Worm (Caenorhabditis elegans) whole organism, L1 larva: Measurements from ENCODE around the gene ndg-4.

ENCODE experiments used
- C16A3.4 ChIP-seq: fragments of 150-350 bp; optimal IDR thresholded peaks from 2 replicates; lab custom pipeline; 2014; ENCODE audit warnings: missing biosample characterization, missing genetic modification characterization
- Y116A8C.19 ChIP-seq: sonication (generic microtip); optimal IDR thresholded peaks from 2 replicates; lab custom pipeline; 2016; ENCODE audit warnings: missing compliant biosample characterization, missing genetic modification characterization, borderline replicate concordance
- aha-1 ChIP-seq: fragments of 150-350 bp; optimal IDR thresholded peaks from 2 replicates; lab custom pipeline; 2014; ENCODE audit warnings: missing biosample characterization, missing genetic modification characterization
- ceh-63 ChIP-seq: fragments of 200-800 bp; sonication (Bioruptor generic); optimal IDR thresholded peaks from 2 replicates; lab custom pipeline; 2018; ENCODE audit warnings: mild to moderate bottlenecking, missing genetic modification characterization, missing compliant biosample characterization
- ceh-8 ChIP-seq: fragments of 200-800 bp; sonication (Bioruptor generic); optimal IDR thresholded peaks from 2 replicates; lab custom pipeline; 2018; ENCODE audit warnings: mild to moderate bottlenecking, missing genetic modification characterization, moderate library complexity, missing compliant biosample characterization
- ceh-82 ChIP-seq, 3 experiments: fragments of 150-350 bp in 1 of 3; sonication (generic microtip) in 2 of 3; optimal IDR thresholded peaks; 2 replicates each; lab custom pipeline; 2014 to 2017; ENCODE audit warnings: missing biosample characterization in 3 of 3, missing genetic modification characterization in 3 of 3
- ceh-90 ChIP-seq: sonication (generic microtip); optimal IDR thresholded peaks from 2 replicates; lab custom pipeline; 2016; ENCODE audit warnings: missing genetic modification characterization, missing compliant biosample characterization
- ces-1 ChIP-seq: fragments of 150-350 bp; optimal IDR thresholded peaks from 2 replicates; lab custom pipeline; 2014; ENCODE audit warnings: missing biosample characterization, missing genetic modification reagents, missing genetic modification characterization
- dpl-1 ChIP-seq, 3 experiments: fragments of 150-350 bp in 2 of 3; sonication (generic microtip) in 1 of 3; optimal IDR thresholded peaks; 2 replicates each; lab custom pipeline; 2014 to 2017; ENCODE audit warnings: missing biosample characterization in 3 of 3, missing genetic modification characterization in 3 of 3, missing genetic modification reagents in 3 of 3
- dsc-1 ChIP-seq: sonication (generic microtip); optimal IDR thresholded peaks from 2 replicates; lab custom pipeline; 2016; ENCODE audit warnings: mild to moderate bottlenecking, missing genetic modification characterization, missing compliant biosample characterization
- egl-13 ChIP-seq: sonication (generic microtip); optimal IDR thresholded peaks from 2 replicates; lab custom pipeline; 2016; ENCODE audit warnings: missing genotype, missing genetic modification reagents, missing genetic modification characterization, missing compliant biosample characterization
- egl-27 ChIP-seq, 2 experiments: fragments of 150-350 bp in 1 of 2; sonication (generic microtip); optimal IDR thresholded peaks; 3 replicates each; lab custom pipeline; 2017 to 2018; ENCODE audit warnings: missing biosample characterization in 2 of 2, missing genetic modification characterization in 2 of 2, missing genetic modification reagents in 2 of 2
- ets-5 ChIP-seq: fragments of 200-800 bp; sonication (Bioruptor generic); IDR thresholded peaks from 2 replicates; pipeline ENCODE4 v1.3.6; 2022; ENCODE audit warnings: missing genetic modification characterization, missing compliant biosample characterization
- fkh-10 ChIP-seq: sonication (generic microtip); optimal IDR thresholded peaks from 2 replicates; lab custom pipeline; 2017; ENCODE audit warnings: missing biosample characterization, missing genetic modification reagents, missing genetic modification characterization
- grh-1 ChIP-seq: fragments of 200-800 bp; sonication (Bioruptor generic); IDR thresholded peaks from 2 replicates; pipeline ENCODE4 v1.3.6; 2022; ENCODE audit warnings: missing genetic modification reagents, missing genetic modification characterization, missing compliant biosample characterization
- hlh-17 ChIP-seq: fragments of 200-800 bp; sonication (Bioruptor generic); optimal IDR thresholded peaks from 2 replicates; lab custom pipeline; 2018; ENCODE audit warnings: missing genetic modification characterization, mild to moderate bottlenecking, missing compliant biosample characterization, moderate library complexity, borderline replicate concordance
- hlh-4 ChIP-seq: sonication (generic microtip); optimal IDR thresholded peaks from 2 replicates; lab custom pipeline; 2016; ENCODE audit warnings: mild to moderate bottlenecking, missing genetic modification characterization, missing compliant biosample characterization
- hpl-2 ChIP-seq: fragments of 150-350 bp; optimal IDR thresholded peaks from 2 replicates; lab custom pipeline; 2014; ENCODE audit warnings: missing biosample characterization, missing genetic modification reagents, missing genetic modification characterization
- lin-14 ChIP-seq: fragments of 200-800 bp; sonication (Bioruptor generic); optimal IDR thresholded peaks from 2 replicates; lab custom pipeline; 2018; ENCODE audit warnings: mild to moderate bottlenecking, missing genetic modification characterization, moderate library complexity, missing compliant biosample characterization
- lin-15B ChIP-seq: fragments of 150-350 bp; sonication (generic microtip); optimal IDR thresholded peaks from 3 replicates; lab custom pipeline; 2014; ENCODE audit warnings: missing biosample characterization, missing genetic modification characterization
- lin-35 ChIP-seq, 2 experiments: fragments of 150-350 bp; optimal IDR thresholded peaks; 2 replicates each; lab custom pipeline; 2014; ENCODE audit warnings: missing biosample characterization in 2 of 2, missing genetic modification characterization in 2 of 2, missing genetic modification reagents in 2 of 2
- lir-3 ChIP-seq: sonication (generic microtip); optimal IDR thresholded peaks from 2 replicates; lab custom pipeline; 2016; ENCODE audit warnings: mild to moderate bottlenecking, missing genetic modification characterization, moderate library complexity, missing compliant biosample characterization; ENCODE audit not compliant: poor library complexity
- mab-9 ChIP-seq: fragments of 200-800 bp; sonication (Bioruptor generic); IDR thresholded peaks from 2 replicates; pipeline ENCODE4 v1.3.6; 2022; ENCODE audit warnings: missing genetic modification reagents, missing genetic modification characterization, missing compliant biosample characterization
- mdl-1 ChIP-seq, 2 experiments: fragments of 150-350 bp; optimal IDR thresholded peaks; 2 replicates each; lab custom pipeline; 2014 to 2017; ENCODE audit warnings: missing biosample characterization in 2 of 2, missing genetic modification characterization in 2 of 2, inconsistent platforms in 1 of 2
- mef-2 ChIP-seq: fragments of 150-350 bp; optimal IDR thresholded peaks from 2 replicates; lab custom pipeline; 2014; ENCODE audit warnings: missing biosample characterization, missing genetic modification characterization
- mep-1 ChIP-seq: fragments of 150-350 bp; optimal IDR thresholded peaks from 2 replicates; lab custom pipeline; 2014; ENCODE audit warnings: missing biosample characterization, missing genetic modification characterization
- nhr-12 ChIP-seq: sonication (generic microtip); optimal IDR thresholded peaks from 2 replicates; lab custom pipeline; 2017; ENCODE audit warnings: missing biosample characterization, missing genetic modification characterization
- nhr-19 ChIP-seq: fragments of 200-800 bp; sonication (Bioruptor generic); conservative IDR thresholded peaks from 2 replicates; pipeline ENCODE4 v1.3.6; 2022; ENCODE audit warnings: missing genetic modification characterization, missing compliant biosample characterization
- nhr-47 ChIP-seq: sonication (generic microtip); optimal IDR thresholded peaks from 2 replicates; lab custom pipeline; 2016; ENCODE audit warnings: mild to moderate bottlenecking, missing genetic modification characterization, moderate library complexity, missing compliant biosample characterization
- nhr-84 ChIP-seq: sonication (generic microtip); optimal IDR thresholded peaks from 2 replicates; lab custom pipeline; 2017; ENCODE audit warnings: missing biosample characterization, missing genetic modification characterization
- nhr-90 ChIP-seq: sonication (generic microtip); optimal IDR thresholded peaks from 2 replicates; lab custom pipeline; 2016; ENCODE audit warnings: mild to moderate bottlenecking, missing genetic modification characterization, missing compliant biosample characterization; ENCODE audit not compliant: poor library complexity
- pax-3 ChIP-seq: fragments of 200-800 bp; sonication (Bioruptor generic); optimal IDR thresholded peaks from 2 replicates; lab custom pipeline; 2018; ENCODE audit warnings: mild to moderate bottlenecking, missing genetic modification characterization, moderate library complexity, missing compliant biosample characterization
- skn-1 ChIP-seq: fragments of 150-350 bp; optimal IDR thresholded peaks from 2 replicates; lab custom pipeline; 2014; ENCODE audit warnings: missing biosample characterization, missing genetic modification characterization
- snpc-4 ChIP-seq: fragments of 150-350 bp; optimal IDR thresholded peaks from 2 replicates; lab custom pipeline; 2014; ENCODE audit warnings: missing biosample characterization, missing genetic modification characterization
- snu-23 ChIP-seq: sonication (generic microtip); optimal IDR thresholded peaks from 2 replicates; lab custom pipeline; 2016; ENCODE audit warnings: missing genetic modification characterization, missing compliant biosample characterization
- sox-4 ChIP-seq: sonication (generic microtip); optimal IDR thresholded peaks from 2 replicates; lab custom pipeline; 2016; ENCODE audit warnings: missing genetic modification characterization, missing compliant biosample characterization
- sup-37 ChIP-seq: fragments of 200-800 bp; sonication (Bioruptor generic); optimal IDR thresholded peaks from 2 replicates; lab custom pipeline; 2018; ENCODE audit warnings: mild to moderate bottlenecking, missing genetic modification characterization, missing compliant biosample characterization
- swsn-7 ChIP-seq: sonication (generic microtip); optimal IDR thresholded peaks from 2 replicates; lab custom pipeline; 2016; ENCODE audit warnings: missing genetic modification characterization, missing compliant biosample characterization
- tbx-2 ChIP-seq: sonication (generic microtip); optimal IDR thresholded peaks from 2 replicates; lab custom pipeline; 2016; ENCODE audit warnings: missing genetic modification characterization, missing compliant biosample characterization
- unc-30 ChIP-seq: sonication (generic microtip); optimal IDR thresholded peaks from 2 replicates; lab custom pipeline; 2017; ENCODE audit warnings: missing biosample characterization, missing genetic modification characterization
- unc-62 ChIP-seq: fragments of 150-350 bp; optimal IDR thresholded peaks from 2 replicates; lab custom pipeline; 2014; ENCODE audit warnings: missing biosample characterization, missing genetic modification reagents, missing genetic modification characterization
- unc-86 ChIP-seq: sonication (generic microtip); optimal IDR thresholded peaks from 2 replicates; lab custom pipeline; 2016; ENCODE audit warnings: missing genetic modification characterization, missing compliant biosample characterization
- vab-15 ChIP-seq: sonication (generic microtip); optimal IDR thresholded peaks from 2 replicates; lab custom pipeline; 2017; ENCODE audit warnings: missing genotype, mild to moderate bottlenecking, missing genetic modification characterization, missing compliant biosample characterization
- zip-4 ChIP-seq: fragments of 200-800 bp; sonication (Bioruptor generic); optimal IDR thresholded peaks from 2 replicates; lab custom pipeline; 2018; ENCODE audit warnings: mild to moderate bottlenecking, missing genetic modification characterization, moderate library complexity, missing compliant biosample characterization

The ndg-4 gene

ce11 chrIII:4470793-4471192, 3.6 kb upstream of the ndg-4 start (continued):
- TF ChIP-seq egl-27 (tag; optimal IDR thresholded peaks at IDR 0.05; lab: Kevin White, UChicago) (no peak), nhr-47 (tag; lab: Kevin White, UChicago) (peak; percentile 71), swsn-7 (tag; lab: Kevin White, UChicago) (peak; percentile 62), unc-30 (tag; lab: Kevin White, UChicago) (no peak), vab-15 (tag; lab: Kevin White, UChicago) (no peak), lin-14 (GFP tag; lab: Kevin White, UChicago) (peak; percentile 57), hlh-4 (tag; lab: Kevin White, UChicago) (no peak), fkh-10 (GFP tag; lab: Kevin White, UChicago) (no peak), lin-35 (GFP tag; optimal IDR thresholded peaks at IDR 0.05; lab: Kevin White, UChicago) (peak; percentile 51 to 60), C16A3.4 (tag; lab: Kevin White, UChicago) (peak; percentile 57), Y116A8C.19 (no peak), pax-3 (tag; lab: Kevin White, UChicago) (no peak), ces-1 (no peak), dsc-1 (tag; lab: Kevin White, UChicago) (no peak), lin-15B (tag; lab: Kevin White, UChicago) (no peak), lir-3 (peak; percentile 82), tbx-2 (peak; percentile 30), aha-1 (tag; lab: Kevin White, UChicago) (no peak), nhr-12 (tag; lab: Kevin White, UChicago) (no peak), ceh-8 (peak; percentile 19), snu-23 (GFP tag; lab: Kevin White, UChicago) (peak; percentile 82), unc-86 (tag; lab: Kevin White, UChicago) (peak; percentile 45), sox-4 (no peak), sup-37 (GFP tag; lab: Kevin White, UChicago) (no peak), ceh-82 (tag; optimal IDR thresholded peaks at IDR 0.05; lab: Kevin White, UChicago) (peak in 2 of 3 experiments; percentile 49 to 64), mep-1 (tag; lab: Kevin White, UChicago) (peak; percentile 67), grh-1 (GFP tag; lab: Robert Waterston, UW) (peak; percentile 16; the same call in 1 of the 2 replicates), mef-2 (tag; lab: Kevin White, UChicago) (no peak), snpc-4 (no peak), ceh-63 (GFP tag; lab: Kevin White, UChicago) (no peak), zip-4 (no peak), hlh-17 (no peak), ceh-90 (tag; lab: Kevin White, UChicago) (no peak), ets-5 (no peak), hpl-2 (no peak), nhr-84 (no peak), egl-13 (tag; lab: Kevin White, UChicago) (peak; percentile 24), skn-1 (tag; lab: Kevin White, UChicago) (peak; percentile 26), nhr-19 (GFP tag; lab: Robert Waterston, UW) (peak; percentile 57), dpl-1 (GFP tag; optimal IDR thresholded peaks at IDR 0.05; lab: Kevin White, UChicago) (peak in 2 of 3 experiments; percentile 33 to 52), mdl-1 (tag; optimal IDR thresholded peaks at IDR 0.05; lab: Kevin White, UChicago) (peak in 1 of 2 experiments; percentile 34), mab-9 (no peak), nhr-90 (peak; percentile 58), unc-62 (GFP tag; lab: Kevin White, UChicago) (no peak)
